Worm (Caenorhabditis elegans): Measurements from ENCODE around the gene bkip-1.

DNA sequence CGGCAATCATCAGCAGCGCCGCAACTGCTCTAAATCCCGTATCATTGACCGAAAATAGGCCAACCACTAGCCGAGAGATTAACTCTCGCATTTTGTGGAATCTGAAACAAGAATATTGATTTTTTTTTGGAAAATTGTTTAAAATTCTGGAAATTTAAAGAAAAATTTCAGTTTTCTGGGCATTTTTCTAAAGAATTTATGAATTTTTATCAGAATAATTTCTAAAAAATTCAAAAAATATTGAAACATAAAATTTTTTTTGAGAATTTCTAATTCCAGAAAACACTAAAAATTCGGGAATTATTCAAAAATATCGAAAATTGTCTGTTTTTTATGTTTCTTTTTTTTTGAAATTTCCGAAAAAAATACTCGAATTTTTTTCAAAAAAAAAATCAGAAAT is 31.7 kb downstream of the bkip-1 start, which contains the start of gene algn-3:
- no peak for TF ChIP-seq pha-4 (tag; optimal IDR thresholded peaks at IDR 0.05)
- TF ChIP-seq R02D3.7 (tag; optimal IDR thresholded peaks at IDR 0.05), result no peak
- TF ChIP-seq nhr-12 (tag; optimal IDR thresholded peaks at IDR 0.05), result no peak
- TF ChIP-seq nhr-237 (tag; optimal IDR thresholded peaks at IDR 0.05), result no peak
- TF ChIP-seq nfya-1 (tag; optimal IDR thresholded peaks at IDR 0.05; ENCODE audit: insufficient read depth), result no peak
- no peak for TF ChIP-seq snpc-4 (tag; optimal IDR thresholded peaks at IDR 0.05)
- TF ChIP-seq egl-27 (tag; optimal IDR thresholded peaks at IDR 0.05), result no peak
- no peak for TF ChIP-seq fkh-10 (GFP tag; optimal IDR thresholded peaks at IDR 0.05)
